Fruit fly (Drosophila melanogaster) whole organism, prepupa: ENCODE measurements around the gene CG33090.

Source experiments
- CG10669 ChIP-seq: fragments of 200-800 bp; sonication (Bioruptor generic); optimal IDR thresholded peaks from 3 replicates; lab custom pipeline; 2018; ENCODE audit warnings: missing biosample characterization, mild to moderate bottlenecking, missing genetic modification characterization, moderate library complexity
- CG11902 ChIP-seq: fragments of 200-800 bp; sonication (Bioruptor generic); optimal IDR thresholded peaks from 3 replicates; lab custom pipeline; 2016; ENCODE audit warnings: missing biosample characterization, missing genetic modification characterization
- CG15336 ChIP-seq: fragments of 200-800 bp; sonication (Bioruptor generic); IDR thresholded peaks from 2 replicates; pipeline ENCODE4 v1.3.6; 2022; ENCODE audit warnings: missing biosample characterization, missing genetic modification characterization
- CG3032 ChIP-seq: fragments of 200-800 bp; optimal IDR thresholded peaks from 2 replicates; lab custom pipeline; 2019; ENCODE audit warnings: missing biosample characterization, mild to moderate bottlenecking, missing genetic modification characterization, moderate library complexity
- CG32006 ChIP-seq: fragments of 200-800 bp; sonication (Bioruptor generic); optimal IDR thresholded peaks from 3 replicates; lab custom pipeline; 2017; ENCODE audit warnings: missing biosample characterization, mild to moderate bottlenecking, missing genetic modification characterization
- CG34406 ChIP-seq: fragments of 200-800 bp; sonication (Bioruptor generic); optimal IDR thresholded peaks from 3 replicates; lab custom pipeline; 2016; ENCODE audit warnings: missing biosample characterization, missing genetic modification characterization
- CG4318 ChIP-seq: fragments of 200-800 bp; sonication (Bioruptor generic); optimal IDR thresholded peaks from 3 replicates; lab custom pipeline; 2017; ENCODE audit warnings: missing biosample characterization, mild to moderate bottlenecking, missing genetic modification characterization
- CG6163 ChIP-seq: fragments of 200-800 bp; sonication (Bioruptor generic); IDR thresholded peaks from 3 replicates; pipeline ENCODE4 v1.3.6; 2022; ENCODE audit warnings: missing biosample characterization, missing genetic modification characterization
- CG6276 ChIP-seq: fragments of 200-800 bp; sonication (Bioruptor generic); optimal IDR thresholded peaks from 2 replicates; lab custom pipeline; 2017; ENCODE audit warnings: missing biosample characterization, mild to moderate bottlenecking, missing genetic modification characterization
- CG8119 ChIP-seq: fragments of 200-800 bp; sonication (Bioruptor generic); IDR thresholded peaks from 3 replicates; pipeline ENCODE4 v1.3.6; 2022; ENCODE audit warnings: missing biosample characterization, missing genetic modification characterization
- CG8319 ChIP-seq: fragments of 200-800 bp; sonication (Bioruptor generic); optimal IDR thresholded peaks from 3 replicates; lab custom pipeline; 2016; ENCODE audit warnings: missing biosample characterization, missing genetic modification characterization
- Eip75B ChIP-seq: fragments of 200-800 bp; sonication (Bioruptor generic); optimal IDR thresholded peaks from 3 replicates; lab custom pipeline; 2016; ENCODE audit warnings: missing biosample characterization, missing genetic modification characterization
- Eip78C ChIP-seq: fragments of 200-800 bp; sonication (Bioruptor generic); peaks from one replicate; lab custom pipeline; 2016; ENCODE audit warnings: missing biosample characterization, missing genetic modification characterization
- Eip93F ChIP-seq: fragments of 200-800 bp; sonication (Bioruptor generic); optimal IDR thresholded peaks from 2 replicates; lab custom pipeline; 2016; ENCODE audit warnings: missing biosample characterization, mild to moderate bottlenecking, missing genetic modification characterization
- Ets21C ChIP-seq: fragments of 200-800 bp; sonication (Bioruptor generic); optimal IDR thresholded peaks from 3 replicates; lab custom pipeline; 2016; ENCODE audit warnings: missing biosample characterization, missing genetic modification characterization
- Ets96B ChIP-seq: fragments of 200-800 bp; optimal IDR thresholded peaks from 2 replicates; lab custom pipeline; 2019; ENCODE audit warnings: missing biosample characterization, mild to moderate bottlenecking, missing genetic modification characterization, moderate library complexity
- Gug ChIP-seq: fragments of 200-800 bp; sonication (Bioruptor generic); IDR thresholded peaks from 2 replicates; pipeline ENCODE4 v1.3.6; 2022; ENCODE audit warnings: missing biosample characterization, missing genetic modification characterization
- Hr39 ChIP-seq: fragments of 200-800 bp; sonication (Bioruptor generic); optimal IDR thresholded peaks from 2 replicates; lab custom pipeline; 2016; ENCODE audit warnings: missing biosample characterization, missing genetic modification characterization
- Hr4 ChIP-seq: fragments of 200-800 bp; sonication (Bioruptor generic); optimal IDR thresholded peaks from 3 replicates; lab custom pipeline; 2016; ENCODE audit warnings: missing biosample characterization, missing genetic modification characterization
- Sox102F ChIP-seq: fragments of 200-800 bp; sonication (Bioruptor generic); optimal IDR thresholded peaks from 2 replicates; lab custom pipeline; 2016; ENCODE audit warnings: missing biosample characterization, mild to moderate bottlenecking, missing genetic modification characterization
- Sox15 ChIP-seq: fragments of 200-800 bp; sonication (Bioruptor generic); optimal IDR thresholded peaks from 3 replicates; lab custom pipeline; 2016; ENCODE audit warnings: missing biosample characterization, missing genetic modification characterization
- achi ChIP-seq: fragments of 200-800 bp; sonication (Bioruptor generic); optimal IDR thresholded peaks from 3 replicates; lab custom pipeline; 2016; ENCODE audit warnings: missing biosample characterization, missing genetic modification characterization
- acj6 ChIP-seq: fragments of 200-800 bp; sonication (Bioruptor generic); optimal IDR thresholded peaks from 3 replicates; lab custom pipeline; 2016; ENCODE audit warnings: missing biosample characterization, missing genetic modification characterization
- cyc ChIP-seq: fragments of 200-800 bp; sonication (Bioruptor generic); optimal IDR thresholded peaks from 3 replicates; lab custom pipeline; 2016; ENCODE audit warnings: missing biosample characterization, missing genetic modification characterization
- dac ChIP-seq: fragments of 200-800 bp; sonication (Bioruptor generic); optimal IDR thresholded peaks from 2 replicates; lab custom pipeline; 2017; ENCODE audit warnings: missing biosample characterization, mild to moderate bottlenecking, missing genetic modification characterization
- esn ChIP-seq: fragments of 200-800 bp; sonication (Bioruptor generic); optimal IDR thresholded peaks from 2 replicates; lab custom pipeline; 2016; ENCODE audit warnings: missing biosample characterization, mild to moderate bottlenecking, missing genetic modification characterization, moderate library complexity
- fd59A ChIP-seq: fragments of 200-800 bp; sonication (Bioruptor generic); optimal IDR thresholded peaks from 2 replicates; lab custom pipeline; 2017; ENCODE audit warnings: missing biosample characterization, mild to moderate bottlenecking, missing genetic modification characterization, missing genetic modification reagents
- fkh ChIP-seq: fragments of 200-800 bp; sonication (Bioruptor generic); optimal IDR thresholded peaks from 3 replicates; lab custom pipeline; 2017; ENCODE audit warnings: missing biosample characterization, mild to moderate bottlenecking, missing genetic modification characterization, moderate library complexity
- net ChIP-seq: fragments of 200-800 bp; sonication (Bioruptor generic); optimal IDR thresholded peaks from 3 replicates; lab custom pipeline; 2016; ENCODE audit warnings: missing biosample characterization, missing genetic modification characterization
- pdm3 ChIP-seq: fragments of 200-800 bp; sonication (Bioruptor generic); optimal IDR thresholded peaks from 3 replicates; lab custom pipeline; 2016; ENCODE audit warnings: missing biosample characterization, missing genetic modification characterization
- salr ChIP-seq, 2 experiments: fragments of 200-800 bp; sonication (Bioruptor generic); optimal IDR thresholded peaks; 3 replicates each; lab custom pipeline; 2016 to 2018; ENCODE audit warnings: missing biosample characterization in 2 of 2, missing genetic modification characterization in 2 of 2, mild to moderate bottlenecking in 1 of 2
- vri ChIP-seq: fragments of 200-800 bp; sonication (Bioruptor generic); optimal IDR thresholded peaks from 3 replicates; lab custom pipeline; 2016; ENCODE audit warnings: missing biosample characterization, mild to moderate bottlenecking, missing genetic modification characterization

The CG33090 gene

DNA sequence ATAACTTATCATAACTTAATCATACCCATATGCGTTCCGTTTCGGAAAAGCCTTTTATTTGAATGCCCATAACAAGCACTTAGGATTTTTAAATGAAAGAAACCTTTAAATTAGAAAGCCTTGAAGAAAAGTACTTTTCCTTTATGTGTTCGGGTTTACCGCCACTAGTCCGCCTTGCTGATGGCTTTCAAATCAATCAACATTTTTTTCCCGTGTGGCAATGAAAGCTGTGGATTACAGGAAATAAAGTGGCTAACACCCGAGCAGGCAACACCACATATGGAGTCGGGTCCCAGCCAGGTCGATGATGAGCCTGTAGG lies 36.8 kb downstream of the CG33090 start (continued):
- no peak for TF ChIP-seq Gug (GFP tag; lab: Robert Waterston, UW)
- TF ChIP-seq CG15336 (GFP tag; lab: Robert Waterston, UW) = 0 out of 2 replicates have a peak, but pooled peaks have one; percentile 46
- peak; percentile 57 for TF ChIP-seq Hr4 (GFP tag; lab: Kevin White, UChicago)
- peak; percentile 51; the same call in 1 of the 3 replicates for TF ChIP-seq CG6163
- TF ChIP-seq Sox102F (GFP tag; lab: Kevin White, UChicago) = peak; percentile 2
- peak; percentile 84 for TF ChIP-seq Eip78C (GFP tag; lab: Kevin White, UChicago)
- TF ChIP-seq CG3032 (tag; lab: Kevin White, UChicago) = no peak

DNA sequence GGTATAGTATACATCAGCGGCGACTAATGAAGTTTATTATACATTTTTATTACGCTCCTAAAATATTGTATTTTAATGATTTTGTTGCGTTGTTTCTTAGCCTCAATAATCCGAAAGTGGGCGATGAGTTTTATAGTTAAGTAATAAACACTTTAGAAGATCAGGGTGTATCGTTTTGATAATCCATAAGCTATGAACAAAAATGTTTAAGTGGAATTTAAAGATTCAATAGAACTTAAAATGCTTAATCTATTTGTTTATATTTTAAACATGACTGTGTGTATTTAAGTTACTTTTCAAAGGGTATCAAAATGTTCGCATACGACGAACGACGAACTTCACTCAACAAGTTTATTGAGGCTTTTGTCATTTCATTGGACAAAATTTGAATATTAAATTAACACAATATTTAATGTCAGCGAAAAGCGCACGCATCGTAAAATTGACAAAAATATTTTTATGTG lies 38.3 kb downstream of the CG33090 start:
- TF ChIP-seq acj6 (peak; percentile 11), CG3032 (tag; lab: Kevin White, UChicago) (no peak), CG8319 (GFP tag; lab: Kevin White, UChicago) (no peak), CG34406 (peak; percentile 5), CG32006 (GFP tag; lab: Kevin White, UChicago) (peak; percentile 15), achi (peak; percentile 8), pdm3 (GFP tag; lab: Kevin White, UChicago) (peak; percentile 24), fkh (GFP tag; lab: Kevin White, UChicago) (peak; percentile 4), Sox102F (GFP tag; lab: Kevin White, UChicago) (peak; percentile 33), CG8119 (GFP tag; lab: Robert Waterston, UW) (0 out of 3 replicates have a peak, but pooled peaks have one; percentile 31), Eip75B (GFP tag; lab: Kevin White, UChicago) (no peak), fd59A (GFP tag; lab: Kevin White, UChicago) (no peak), esn (GFP tag; lab: Kevin White, UChicago) (peak; percentile 22)

DNA sequence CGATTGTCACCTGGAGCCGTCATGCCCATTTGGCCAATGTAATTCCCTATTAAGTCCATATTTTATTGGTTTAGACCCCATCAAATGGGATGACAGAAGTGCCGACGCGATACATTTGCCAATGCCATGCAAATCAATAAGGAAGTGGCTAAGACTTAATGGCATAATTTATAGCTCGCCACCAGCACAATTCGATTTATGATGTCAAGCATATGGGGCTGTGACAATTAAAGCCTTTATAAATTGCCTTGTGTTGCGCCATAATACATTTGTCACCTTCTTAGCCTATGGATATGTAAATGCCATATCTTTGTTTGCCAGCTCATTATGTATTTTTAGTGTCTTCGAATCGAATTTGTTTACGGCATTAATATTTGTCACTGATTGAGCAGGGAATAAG lies 39.3 kb downstream of the CG33090 start:
- TF ChIP-seq Hr4 (GFP tag; lab: Kevin White, UChicago) = no peak
- TF ChIP-seq Gug (GFP tag; lab: Robert Waterston, UW) = no peak
- TF ChIP-seq cyc (GFP tag; lab: Kevin White, UChicago) = no peak
- no peak for TF ChIP-seq Ets96B
- no peak for TF ChIP-seq CG6276
- no peak for TF ChIP-seq Ets21C (GFP tag; lab: Kevin White, UChicago)
- TF ChIP-seq Eip93F (GFP tag; lab: Kevin White, UChicago) = no peak
- TF ChIP-seq CG6163 = no peak
- no peak for TF ChIP-seq salr (GFP tag; optimal IDR thresholded peaks at IDR 0.05; lab: Kevin White, UChicago)
- TF ChIP-seq CG11902 (GFP tag; lab: Kevin White, UChicago) = no peak
- TF ChIP-seq net (GFP tag; lab: Kevin White, UChicago) = no peak
- TF ChIP-seq Sox15 (GFP tag; lab: Kevin White, UChicago) = no peak
- TF ChIP-seq CG4318 (GFP tag; lab: Kevin White, UChicago) = no peak
- TF ChIP-seq Hr39 (GFP tag; lab: Kevin White, UChicago) = no peak
- TF ChIP-seq dac (GFP tag; lab: Kevin White, UChicago) = no peak

DNA sequence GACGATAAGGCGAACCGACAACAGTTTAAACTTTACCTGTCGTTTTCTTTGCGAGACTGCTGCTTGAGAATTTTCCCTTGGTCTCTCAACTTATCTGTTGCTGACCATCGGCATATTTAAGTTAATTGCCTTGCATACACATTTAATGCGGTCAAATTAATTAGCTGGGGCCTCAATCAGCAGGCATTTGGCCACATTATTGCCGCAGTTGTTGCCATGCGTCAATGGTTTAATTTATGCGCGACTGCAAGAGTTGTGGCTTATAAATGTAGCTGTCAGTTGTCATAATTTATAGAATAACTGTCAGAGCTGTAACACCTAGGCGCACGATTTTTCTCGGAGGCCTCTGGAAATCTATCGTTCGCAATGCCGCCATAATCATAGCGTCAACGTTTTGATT lies 40.1 kb downstream of the CG33090 start:
- peak; percentile 6 for TF ChIP-seq Eip78C (GFP tag; lab: Kevin White, UChicago)
- no peak for TF ChIP-seq vri (GFP tag; lab: Kevin White, UChicago)

DNA sequence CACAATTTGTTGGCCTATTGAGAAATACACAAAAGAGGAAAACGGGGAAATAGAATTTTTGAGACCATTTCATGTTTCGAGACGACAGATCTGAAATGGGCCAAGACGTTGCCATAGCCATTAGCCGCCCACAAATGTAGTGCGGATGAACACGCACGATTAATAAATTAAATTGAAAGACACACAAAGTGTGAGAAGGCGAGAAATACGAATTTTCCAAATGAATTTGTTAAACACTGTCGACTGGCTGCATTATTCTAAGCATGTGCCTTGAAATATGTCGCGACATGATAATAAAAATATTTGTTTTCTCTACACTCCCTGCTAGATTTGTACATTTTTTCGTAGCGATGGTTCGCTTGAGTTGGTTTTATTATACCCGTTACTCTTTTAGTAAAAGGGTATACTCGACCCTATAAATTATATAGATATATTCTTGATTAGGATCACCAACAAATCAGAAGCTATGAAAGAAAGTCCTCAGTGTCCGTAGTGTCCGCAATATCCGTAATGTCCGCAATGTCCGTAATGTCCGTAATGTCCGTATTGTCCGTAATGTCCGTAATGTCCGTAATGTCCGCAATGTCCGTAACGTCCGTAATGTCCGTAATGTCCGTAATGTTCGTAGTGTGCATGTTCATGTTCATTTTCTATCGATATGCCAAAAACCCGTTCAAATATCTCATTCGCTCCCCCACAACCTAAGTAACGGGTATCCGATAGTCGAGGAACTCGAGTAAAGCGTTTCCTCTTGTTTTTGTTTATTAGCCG lies 42.7 kb downstream of the CG33090 start:
- TF ChIP-seq vri (GFP tag; lab: Kevin White, UChicago) (no peak), Hr4 (GFP tag; lab: Kevin White, UChicago) (no peak), Eip75B (GFP tag; lab: Kevin White, UChicago) (no peak), Gug (GFP tag; lab: Robert Waterston, UW) (no peak), CG10669 (GFP tag; lab: Kevin White, UChicago) (no peak), CG4318 (GFP tag; lab: Kevin White, UChicago) (no peak), Sox15 (GFP tag; lab: Kevin White, UChicago) (no peak)
